Worm (Caenorhabditis elegans): ENCODE data around the gene ugt-5.

ce11 chrV:12792752-12793151, at the start of gene ugt-5:
- TF ChIP-seq F13H6.1 (tag; optimal IDR thresholded peaks at IDR 0.05) (no peak), ceh-9 (tag; optimal IDR thresholded peaks at IDR 0.05) (no peak), sox-4 (tag; optimal IDR thresholded peaks at IDR 0.05) (no peak), hlh-6 (tag; optimal IDR thresholded peaks at IDR 0.05) (no peak), ref-2 (tag; optimal IDR thresholded peaks at IDR 0.05) (no peak), dmd-4 (tag; optimal IDR thresholded peaks at IDR 0.05; ENCODE audit: borderline replicate concordance) (no peak), ttx-3 (tag; optimal IDR thresholded peaks at IDR 0.05) (no peak), elt-2 (tag; optimal IDR thresholded peaks at IDR 0.05) (no peak), unc-3 (GFP tag; conservative IDR thresholded peaks at IDR 0.05) (no peak), unc-3 (tag; optimal IDR thresholded peaks at IDR 0.05) (no peak), nhr-11 (tag; optimal IDR thresholded peaks at IDR 0.05) (no peak), tbx-7 (tag; optimal IDR thresholded peaks at IDR 0.05) (no peak)

All from whole organism, late embryonic.